1 worm cellular context compared by ENCODE assay signal in the genomic region with DNA sequence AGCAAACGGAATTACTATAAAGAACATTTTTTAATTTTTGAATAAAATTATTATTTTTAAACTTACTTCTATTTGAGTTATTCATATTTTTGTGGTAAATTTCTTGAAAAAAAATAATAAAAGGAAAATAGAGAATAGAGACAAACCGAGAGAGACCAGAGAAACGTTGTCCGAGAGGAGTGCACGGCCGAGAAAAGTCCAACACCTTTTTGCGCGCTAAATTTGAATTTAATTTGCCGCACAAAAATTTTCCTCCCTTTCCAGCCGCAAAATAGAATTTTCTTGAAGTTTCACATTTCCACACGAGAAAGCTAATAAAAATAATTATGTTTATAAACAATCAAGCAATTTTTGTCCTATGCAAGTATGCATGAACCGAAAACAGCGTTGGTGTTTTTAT.
TF ChIP-seq lines count a peak whose summit lies in the region.

A gene (minus strand): TSS at position 118 of the 400 bp plus-strand sequence.
A gene (plus strand): TSS at position 179 of the 400 bp plus-strand sequence.

TF ChIP-seq in whole organism, L4 larva, 104 proteins besides CTCF, POLR2A, EP300 and RAD21 (continued from another document):
- TF ChIP-seq lin-1 (GFP tag; IDR thresholded peaks at IDR 0.05; lab: Robert Waterston, UW) = no peak
- no peak for TF ChIP-seq nhr-237 (tag; optimal IDR thresholded peaks at IDR 0.05; lab: Kevin White, UChicago)
- no peak for TF ChIP-seq daf-12 (tag; optimal IDR thresholded peaks at IDR 0.05; lab: Kevin White, UChicago)
- TF ChIP-seq nhr-77 (tag; optimal IDR thresholded peaks at IDR 0.05; lab: Kevin White, UChicago) = no peak
- no peak for TF ChIP-seq nhr-11 (tag; optimal IDR thresholded peaks at IDR 0.05; lab: Kevin White, UChicago)
- TF ChIP-seq jun-1 (tag; optimal IDR thresholded peaks at IDR 0.05; lab: Kevin White, UChicago) = no peak
- TF ChIP-seq aha-1 (tag; lab: Kevin White, UChicago) = no peak
- no peak for TF ChIP-seq snpc-1.2 (GFP tag; IDR thresholded peaks at IDR 0.05; lab: Robert Waterston, UW)
- no peak for TF ChIP-seq ces-1 (GFP tag; optimal IDR thresholded peaks at IDR 0.05; lab: Kevin White, UChicago)
- no peak for TF ChIP-seq tag-97 (GFP tag; IDR thresholded peaks at IDR 0.05; lab: Robert Waterston, UW)
- TF ChIP-seq mep-1 (tag; optimal IDR thresholded peaks at IDR 0.05; lab: Kevin White, UChicago) = peak; percentile 57
- TF ChIP-seq snpc-4 (tag; optimal IDR thresholded peaks at IDR 0.05; lab: Kevin White, UChicago) = no peak
- no peak for TF ChIP-seq lim-7 (GFP tag; IDR thresholded peaks at IDR 0.05; lab: Robert Waterston, UW)
- no peak for TF ChIP-seq egl-43 (GFP tag; IDR thresholded peaks at IDR 0.05; lab: Robert Waterston, UW)
- TF ChIP-seq ZK546.5 (tag; optimal IDR thresholded peaks at IDR 0.05; lab: Kevin White, UChicago) = no peak
- TF ChIP-seq unc-130 (GFP tag; optimal IDR thresholded peaks at IDR 0.05; lab: Kevin White, UChicago) = peak; percentile 83
- TF ChIP-seq zip-2 (tag; optimal IDR thresholded peaks at IDR 0.05; lab: Kevin White, UChicago) = no peak
- TF ChIP-seq ama-1 (optimal IDR thresholded peaks at IDR 0.05; lab: Kevin White, UChicago) = no peak
- TF ChIP-seq ztf-11 (tag; optimal IDR thresholded peaks at IDR 0.05; lab: Kevin White, UChicago) = no peak
- no peak for TF ChIP-seq daf-16 (GFP tag; optimal IDR thresholded peaks at IDR 0.05; lab: Kevin White, UChicago)
- peak; percentile 18 for TF ChIP-seq daf-16 (tag; optimal IDR thresholded peaks at IDR 0.05; lab: Kevin White, UChicago)
- TF ChIP-seq mdt-29 (GFP tag; IDR thresholded peaks at IDR 0.05; lab: Robert Waterston, UW) = no peak
- 0 out of 2 replicates have a peak, but pooled peaks have one; percentile 40 for TF ChIP-seq tra-1 (GFP tag; IDR thresholded peaks at IDR 0.05; lab: Robert Waterston, UW)
- no peak for TF ChIP-seq mxl-3 (GFP tag; optimal IDR thresholded peaks at IDR 0.05; lab: Kevin White, UChicago)
